Fruit fly (Drosophila melanogaster): ENCODE results near the gene alpha-Est3.

dm6 chr3R:7493171-7493570, 48.3 kb downstream of the alpha-Est3 start, which contains the start of gene CG42656:
- no peak for TF ChIP-seq woc (GFP tag; optimal IDR thresholded peaks at IDR 0.05)
- TF ChIP-seq Myc (optimal IDR thresholded peaks at IDR 0.05) = no peak
- no peak for TF ChIP-seq br (GFP tag; optimal IDR thresholded peaks at IDR 0.05)
- TF ChIP-seq GATAd (GFP tag; optimal IDR thresholded peaks at IDR 0.05) = no peak
- TF ChIP-seq Dif (GFP tag; optimal IDR thresholded peaks at IDR 0.05; ENCODE audit: partially characterized antibody) = no peak
- TF ChIP-seq psq (GFP tag; optimal IDR thresholded peaks at IDR 0.05) = no peak
- TF ChIP-seq brk (GFP tag; optimal IDR thresholded peaks at IDR 0.05) = no peak
- TF ChIP-seq Hr78 (GFP tag; optimal IDR thresholded peaks at IDR 0.05) = no peak
- TF ChIP-seq dmrt93B (GFP tag; optimal IDR thresholded peaks at IDR 0.05) = no peak
- no peak for TF ChIP-seq Jra (GFP tag; optimal IDR thresholded peaks at IDR 0.05)
- no peak for TF ChIP-seq h (GFP tag; optimal IDR thresholded peaks at IDR 0.05)
- no peak for TF ChIP-seq usp (GFP tag; optimal IDR thresholded peaks at IDR 0.05)
- no peak for TF ChIP-seq Dfd (GFP tag; optimal IDR thresholded peaks at IDR 0.05)
- TF ChIP-seq dl (GFP tag; optimal IDR thresholded peaks at IDR 0.05; ENCODE audit: insufficient read depth in 1 of 2, partially characterized antibody in 2 of 2) = no peak
